Worm (Caenorhabditis elegans) whole organism, L2 larva: ENCODE measurements around the gene islo-1.

Experiments
- C34F6.9 ChIP-seq: fragments of 150-350 bp; optimal IDR thresholded peaks from 2 replicates; lab custom pipeline; 2014; ENCODE audit warnings: missing biosample characterization, missing genetic modification characterization
- F13H6.1 ChIP-seq: sonication (generic microtip); optimal IDR thresholded peaks from 2 replicates; lab custom pipeline; 2016; ENCODE audit warnings: missing genetic modification characterization, missing compliant biosample characterization
- R02D3.7 ChIP-seq: fragments of 150-350 bp; optimal IDR thresholded peaks from 2 replicates; lab custom pipeline; 2014; ENCODE audit warnings: missing biosample characterization, missing genetic modification characterization
- Y55F3AM.14 ChIP-seq: fragments of 200-800 bp; sonication (Bioruptor generic); optimal IDR thresholded peaks from 2 replicates; lab custom pipeline; 2018; ENCODE audit warnings: mild to moderate bottlenecking, missing genetic modification characterization, missing compliant biosample characterization
- ZK546.5 ChIP-seq: sonication (generic microtip); optimal IDR thresholded peaks from 2 replicates; lab custom pipeline; 2017; ENCODE audit warnings: missing biosample characterization, missing genetic modification characterization
- alr-1 ChIP-seq: fragments of 150-350 bp; optimal IDR thresholded peaks from 2 replicates; lab custom pipeline; 2014; ENCODE audit warnings: missing biosample characterization, missing genetic modification characterization
- aly-2 ChIP-seq: fragments of 150-350 bp; optimal IDR thresholded peaks from 2 replicates; lab custom pipeline; 2014; ENCODE audit warnings: missing biosample characterization, missing genetic modification characterization
- ama-1 ChIP-seq: fragments of 150-350 bp; optimal IDR thresholded peaks from 2 replicates; lab custom pipeline; 2018; ENCODE audit warnings: inconsistent platforms
- blmp-1 ChIP-seq: sonication (generic microtip); optimal IDR thresholded peaks from 2 replicates; lab custom pipeline; 2017; ENCODE audit warnings: missing genetic modification characterization, mild to moderate bottlenecking, missing compliant biosample characterization, antibody characterized with exemption, moderate library complexity; ENCODE audit not compliant: insufficient read depth
- ceh-16 ChIP-seq: fragments of 150-350 bp; optimal IDR thresholded peaks from 2 replicates; lab custom pipeline; 2014; ENCODE audit warnings: missing biosample characterization, missing genetic modification characterization
- ceh-82 ChIP-seq: fragments of 150-350 bp; optimal IDR thresholded peaks from 2 replicates; lab custom pipeline; 2014; ENCODE audit warnings: missing biosample characterization, missing genetic modification characterization
- crh-2 ChIP-seq: sonication (generic microtip); optimal IDR thresholded peaks from 2 replicates; lab custom pipeline; 2017; ENCODE audit warnings: missing biosample characterization, missing genetic modification characterization
- dmd-4 ChIP-seq: sonication (generic microtip); optimal IDR thresholded peaks from 2 replicates; lab custom pipeline; 2017; ENCODE audit warnings: missing biosample characterization, missing genetic modification characterization
- egl-27 ChIP-seq: sonication (generic microtip); optimal IDR thresholded peaks from 3 replicates; lab custom pipeline; 2017; ENCODE audit warnings: missing biosample characterization, missing genetic modification reagents, missing genetic modification characterization
- elt-1 ChIP-seq: fragments of 150-350 bp; optimal IDR thresholded peaks from 2 replicates; lab custom pipeline; 2014; ENCODE audit warnings: missing biosample characterization, missing genetic modification characterization
- elt-3 ChIP-seq: sonication (generic microtip); optimal IDR thresholded peaks from 2 replicates; lab custom pipeline; 2017; ENCODE audit warnings: missing biosample characterization, missing genetic modification characterization
- fos-1 ChIP-seq: fragments of 150-350 bp; optimal IDR thresholded peaks from 2 replicates; lab custom pipeline; 2014; ENCODE audit warnings: missing biosample characterization, missing genetic modification characterization
- gmeb-1 ChIP-seq: fragments of 150-350 bp; optimal IDR thresholded peaks from 2 replicates; lab custom pipeline; 2014; ENCODE audit warnings: missing biosample characterization, missing genetic modification characterization
- lin-11 ChIP-seq: fragments of 150-350 bp; sonication (generic microtip); optimal IDR thresholded peaks from 2 replicates; lab custom pipeline; 2014; ENCODE audit warnings: missing biosample characterization, missing genetic modification characterization, inconsistent platforms, mixed read lengths
- lin-13 ChIP-seq: fragments of 150-350 bp; optimal IDR thresholded peaks from 2 replicates; lab custom pipeline; 2014; ENCODE audit warnings: missing biosample characterization, missing genetic modification reagents, missing genetic modification characterization
- lin-39 ChIP-seq: fragments of 150-350 bp; optimal IDR thresholded peaks from 2 replicates; lab custom pipeline; 2014; ENCODE audit warnings: missing biosample characterization, missing genetic modification reagents, missing genetic modification characterization
- lsy-2 ChIP-seq, 2 experiments: fragments of 150-350 bp in 1 of 2; sonication (generic microtip) in 1 of 2; optimal IDR thresholded peaks; 2 replicates each; lab custom pipeline; 2014 to 2017; ENCODE audit warnings: missing biosample characterization in 2 of 2, missing genetic modification characterization in 2 of 2
- mab-5 ChIP-seq: fragments of 150-350 bp; optimal IDR thresholded peaks from 2 replicates; lab custom pipeline; 2014; ENCODE audit warnings: missing biosample characterization, missing genetic modification characterization
- mbf-1 ChIP-seq: sonication (generic microtip); optimal IDR thresholded peaks from 2 replicates; lab custom pipeline; 2017; ENCODE audit warnings: missing biosample characterization, missing genetic modification characterization
- mdl-1 ChIP-seq, 2 experiments: fragments of 150-350 bp in 1 of 2; sonication (generic microtip) in 1 of 2; optimal IDR thresholded peaks; 2 replicates each; lab custom pipeline; 2017; ENCODE audit warnings: missing biosample characterization in 2 of 2, missing genetic modification characterization in 2 of 2
- nhr-10 ChIP-seq: sonication (generic microtip); optimal IDR thresholded peaks from 2 replicates; lab custom pipeline; 2017; ENCODE audit warnings: missing biosample characterization, missing genetic modification characterization
- nhr-11 ChIP-seq: fragments of 150-350 bp; optimal IDR thresholded peaks from 2 replicates; lab custom pipeline; 2014; ENCODE audit warnings: missing biosample characterization, missing genetic modification characterization
- nhr-12 ChIP-seq: fragments of 150-350 bp; optimal IDR thresholded peaks from 2 replicates; lab custom pipeline; 2014; ENCODE audit warnings: missing biosample characterization, missing genetic modification characterization
- nhr-129 ChIP-seq: fragments of 150-350 bp; optimal IDR thresholded peaks from 2 replicates; lab custom pipeline; 2014; ENCODE audit warnings: missing biosample characterization, missing genetic modification characterization
- nhr-21 ChIP-seq: fragments of 150-350 bp; optimal IDR thresholded peaks from 2 replicates; lab custom pipeline; 2014; ENCODE audit warnings: missing biosample characterization, missing genetic modification characterization
- nhr-23 ChIP-seq: fragments of 150-350 bp; optimal IDR thresholded peaks from 2 replicates; lab custom pipeline; 2014; ENCODE audit warnings: missing biosample characterization, missing genetic modification reagents, missing genetic modification characterization
- nhr-237 ChIP-seq: fragments of 150-350 bp; optimal IDR thresholded peaks from 2 replicates; lab custom pipeline; 2014; ENCODE audit warnings: missing biosample characterization, missing genetic modification characterization
- nhr-25 ChIP-seq: fragments of 150-350 bp; sonication (generic microtip); optimal IDR thresholded peaks from 3 replicates; lab custom pipeline; 2014; ENCODE audit warnings: missing biosample characterization, missing genetic modification characterization
- nhr-6 ChIP-seq: fragments of 150-350 bp; optimal IDR thresholded peaks from 2 replicates; lab custom pipeline; 2014; ENCODE audit warnings: missing biosample characterization, missing genetic modification characterization
- nhr-77 ChIP-seq: fragments of 150-350 bp; optimal IDR thresholded peaks from 2 replicates; lab custom pipeline; 2014; ENCODE audit warnings: missing biosample characterization, missing genetic modification characterization
- peb-1 ChIP-seq: fragments of 150-350 bp; optimal IDR thresholded peaks from 2 replicates; lab custom pipeline; 2014; ENCODE audit warnings: missing biosample characterization, missing genetic modification characterization
- sem-4 ChIP-seq: fragments of 150-350 bp; optimal IDR thresholded peaks from 2 replicates; lab custom pipeline; 2014; ENCODE audit warnings: missing biosample characterization, missing genetic modification reagents, missing genetic modification characterization
- skn-1 ChIP-seq: sonication (generic microtip); optimal IDR thresholded peaks from 2 replicates; lab custom pipeline; 2017; ENCODE audit warnings: missing biosample characterization, missing genetic modification characterization
- sma-3 ChIP-seq: sonication (generic microtip); optimal IDR thresholded peaks from 2 replicates; lab custom pipeline; 2016; ENCODE audit warnings: missing genetic modification reagents, missing genetic modification characterization, missing compliant biosample characterization
- sma-9 ChIP-seq, 2 experiments: fragments of 150-350 bp in 1 of 2; sonication (generic microtip) in 1 of 2; optimal IDR thresholded peaks; 2 replicates each; lab custom pipeline; 2014 to 2016; ENCODE audit warnings: missing genetic modification characterization in 2 of 2, mild to moderate bottlenecking in 1 of 2, missing biosample characterization in 1 of 2, missing compliant biosample characterization in 1 of 2, missing genetic modification reagents in 1 of 2, moderate library complexity in 1 of 2
- snpc-4 ChIP-seq: fragments of 150-350 bp; optimal IDR thresholded peaks from 2 replicates; lab custom pipeline; 2014; ENCODE audit warnings: missing biosample characterization, missing genetic modification characterization
- unc-39 ChIP-seq: fragments of 150-350 bp; optimal IDR thresholded peaks from 2 replicates; lab custom pipeline; 2014; ENCODE audit warnings: missing biosample characterization, missing genetic modification characterization
- unc-55 ChIP-seq: fragments of 150-350 bp; sonication (generic microtip); optimal IDR thresholded peaks from 3 replicates; lab custom pipeline; 2014; ENCODE audit warnings: missing biosample characterization, missing genetic modification reagents, missing genetic modification characterization
- unc-62 ChIP-seq: fragments of 150-350 bp; optimal IDR thresholded peaks from 2 replicates; lab custom pipeline; 2014; ENCODE audit warnings: missing biosample characterization, missing genetic modification reagents, missing genetic modification characterization
- zag-1 ChIP-seq: fragments of 150-350 bp; optimal IDR thresholded peaks from 2 replicates; lab custom pipeline; 2014; ENCODE audit warnings: missing biosample characterization, missing genetic modification characterization
- ztf-1 ChIP-seq: fragments of 200-800 bp; sonication (Bioruptor generic); conservative IDR thresholded peaks from 2 replicates; pipeline ENCODE4 v1.3.6; 2022; ENCODE audit warnings: missing genetic modification characterization, missing compliant biosample characterization
- ztf-11 ChIP-seq: sonication (generic microtip); optimal IDR thresholded peaks from 2 replicates; lab custom pipeline; 2017; ENCODE audit warnings: missing biosample characterization, missing genetic modification characterization
- ztf-4 ChIP-seq: fragments of 150-350 bp; optimal IDR thresholded peaks from 2 replicates; lab custom pipeline; 2014; ENCODE audit warnings: missing biosample characterization, missing genetic modification characterization

The islo-1 gene

DNA sequence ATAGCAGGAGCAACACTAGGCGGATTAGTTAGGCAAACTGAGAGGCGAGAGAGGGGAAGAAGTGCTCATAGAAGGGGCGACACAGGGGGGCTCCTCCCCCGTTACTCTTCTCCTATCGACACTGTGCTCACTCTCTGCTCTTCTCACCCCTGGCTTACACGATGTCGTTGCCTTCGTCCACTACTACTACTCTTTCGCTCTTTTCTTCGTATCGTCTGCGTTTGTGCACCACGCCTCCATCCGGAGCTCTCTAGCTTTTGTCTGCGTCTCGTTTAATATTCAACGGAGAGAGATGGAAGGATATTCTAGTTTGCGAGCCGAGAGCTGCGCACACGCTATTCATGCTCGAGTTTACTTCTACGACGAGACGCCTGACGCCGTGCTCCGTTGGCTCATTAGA lies 47.1 kb downstream of the islo-1 start:
- no peak for TF ChIP-seq skn-1 (tag; lab: Kevin White, UChicago)
- peak; percentile 32 for TF ChIP-seq alr-1 (tag; lab: Kevin White, UChicago)
- TF ChIP-seq mdl-1 (tag; optimal IDR thresholded peaks at IDR 0.05; lab: Kevin White, UChicago), result peak in 1 of 2 experiments; percentile 7
- no peak for TF ChIP-seq unc-62
- no peak for TF ChIP-seq nhr-77
- no peak for TF ChIP-seq mbf-1 (tag; lab: Kevin White, UChicago)
- no peak for TF ChIP-seq ztf-1 (GFP tag; lab: Robert Waterston, UW)
- TF ChIP-seq nhr-11 (tag; lab: Kevin White, UChicago), result no peak
- TF ChIP-seq zag-1 (tag; lab: Kevin White, UChicago), result peak; percentile 28
- TF ChIP-seq sem-4 (tag; lab: Kevin White, UChicago), result peak; percentile 51
- no peak for TF ChIP-seq elt-1 (tag; lab: Kevin White, UChicago)
- peak; percentile 71 for TF ChIP-seq F13H6.1 (tag; lab: Kevin White, UChicago)
- no peak for TF ChIP-seq lin-39
- TF ChIP-seq ceh-16 (tag; lab: Kevin White, UChicago), result no peak
- TF ChIP-seq lsy-2 (tag; optimal IDR thresholded peaks at IDR 0.05; lab: Kevin White, UChicago), result peak in 1 of 2 experiments; percentile 44
- peak; percentile 39 for TF ChIP-seq crh-2 (tag; lab: Kevin White, UChicago)
- TF ChIP-seq ama-1 (lab: Kevin White, UChicago), result no peak
- TF ChIP-seq blmp-1 (tag; lab: Kevin White, UChicago), result no peak
- TF ChIP-seq C34F6.9 (tag; lab: Kevin White, UChicago), result peak; percentile 73
- peak; percentile 61 for TF ChIP-seq sma-9 (GFP tag; optimal IDR thresholded peaks at IDR 0.05; lab: Kevin White, UChicago)
- no peak for TF ChIP-seq sma-9 (tag; optimal IDR thresholded peaks at IDR 0.05; lab: Kevin White, UChicago)
- TF ChIP-seq snpc-4, result no peak
- no peak for TF ChIP-seq nhr-21 (tag; lab: Kevin White, UChicago)
- peak; percentile 66 for TF ChIP-seq unc-55 (GFP tag; lab: Kevin White, UChicago)
- no peak for TF ChIP-seq nhr-25 (tag; lab: Kevin White, UChicago)
- no peak for TF ChIP-seq elt-3 (tag; lab: Kevin White, UChicago)
- peak; percentile 65 for TF ChIP-seq nhr-129 (tag; lab: Kevin White, UChicago)
- no peak for TF ChIP-seq egl-27 (tag; lab: Kevin White, UChicago)
- TF ChIP-seq mab-5 (tag; lab: Kevin White, UChicago), result no peak
- TF ChIP-seq ztf-11 (tag; lab: Kevin White, UChicago), result no peak
- no peak for TF ChIP-seq nhr-237 (tag; lab: Kevin White, UChicago)
- TF ChIP-seq nhr-10, result no peak
- no peak for TF ChIP-seq nhr-23 (tag; lab: Kevin White, UChicago)
- no peak for TF ChIP-seq nhr-12 (tag; lab: Kevin White, UChicago)
- no peak for TF ChIP-seq aly-2 (tag; lab: Kevin White, UChicago)
- TF ChIP-seq gmeb-1 (tag; lab: Kevin White, UChicago), result no peak
- TF ChIP-seq ceh-82 (tag; lab: Kevin White, UChicago), result no peak
- no peak for TF ChIP-seq peb-1 (tag; lab: Kevin White, UChicago)
- no peak for TF ChIP-seq dmd-4 (tag; lab: Kevin White, UChicago)
- TF ChIP-seq ZK546.5 (tag; lab: Kevin White, UChicago), result no peak
- TF ChIP-seq R02D3.7 (tag; lab: Kevin White, UChicago), result no peak
- no peak for TF ChIP-seq sma-3 (GFP tag; lab: Kevin White, UChicago)
- peak; percentile 83 for TF ChIP-seq lin-11 (tag; lab: Kevin White, UChicago)
- peak; percentile 14 for TF ChIP-seq lin-13 (GFP tag; lab: Kevin White, UChicago)
- TF ChIP-seq unc-39 (tag; lab: Kevin White, UChicago), result no peak
- peak; percentile 42 for TF ChIP-seq Y55F3AM.14 (GFP tag; lab: Kevin White, UChicago)
- no peak for TF ChIP-seq ztf-4 (tag; lab: Kevin White, UChicago)
- TF ChIP-seq nhr-6 (tag; lab: Kevin White, UChicago), result no peak
- TF ChIP-seq fos-1, result no peak
- TF ChIP-seq, all 48 proteins: peak for 14
